Worm (Caenorhabditis elegans): ENCODE measurements around the gene clec-54.

DNA sequence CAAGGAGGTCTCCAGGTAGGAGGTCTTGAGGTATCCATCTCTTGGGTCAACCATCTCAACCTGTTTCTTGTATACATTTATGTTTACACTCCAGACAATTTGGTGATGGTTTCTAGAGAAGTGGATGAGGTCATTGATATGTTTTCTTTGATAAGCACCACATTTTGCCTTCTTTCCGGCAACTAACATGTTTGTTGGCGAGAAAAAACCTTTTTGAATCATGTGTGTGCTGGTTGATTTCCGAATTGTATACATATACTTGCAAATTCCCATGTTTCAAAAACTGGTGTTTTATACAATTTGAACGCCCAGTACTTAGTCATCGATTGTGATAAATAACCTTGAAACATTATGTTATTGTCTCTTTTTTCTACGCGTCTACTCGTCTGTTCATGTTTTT lies 27.4 kb downstream of the clec-54 start:
- no peak for TF ChIP-seq ztf-29 (GFP tag; IDR thresholded peaks at IDR 0.05)
- TF ChIP-seq T22C8.4 (GFP tag; IDR thresholded peaks at IDR 0.05), result no peak
- no peak for TF ChIP-seq cog-1 (tag; optimal IDR thresholded peaks at IDR 0.05)
